Worm (Caenorhabditis elegans) whole organism, young adult: Measurements from ENCODE around the gene math-34.

Source experiments
- C17E4.6 ChIP-seq: fragments of 200-800 bp; sonication (Bioruptor generic); IDR thresholded peaks from 2 replicates; pipeline ENCODE4 v1.3.6; 2022; ENCODE audit warnings: missing genetic modification reagents, missing genetic modification characterization, missing compliant biosample characterization
- Y67H2A.10 ChIP-seq: fragments of 200-800 bp; sonication (Bioruptor generic); conservative IDR thresholded peaks from 2 replicates; pipeline ENCODE4 v1.3.6; 2022; ENCODE audit warnings: missing genetic modification reagents, missing genetic modification characterization, missing compliant biosample characterization
- lin-26 ChIP-seq: fragments of 200-800 bp; sonication (Bioruptor generic); IDR thresholded peaks from 2 replicates; pipeline ENCODE4 v1.3.6; 2022; ENCODE audit warnings: missing genetic modification reagents, missing genetic modification characterization, missing compliant biosample characterization
- ztf-3 ChIP-seq: fragments of 200-800 bp; sonication (Bioruptor generic); optimal IDR thresholded peaks from 2 replicates; lab custom pipeline; 2018; ENCODE audit warnings: mild to moderate bottlenecking, missing genetic modification characterization, missing compliant biosample characterization

DNA sequence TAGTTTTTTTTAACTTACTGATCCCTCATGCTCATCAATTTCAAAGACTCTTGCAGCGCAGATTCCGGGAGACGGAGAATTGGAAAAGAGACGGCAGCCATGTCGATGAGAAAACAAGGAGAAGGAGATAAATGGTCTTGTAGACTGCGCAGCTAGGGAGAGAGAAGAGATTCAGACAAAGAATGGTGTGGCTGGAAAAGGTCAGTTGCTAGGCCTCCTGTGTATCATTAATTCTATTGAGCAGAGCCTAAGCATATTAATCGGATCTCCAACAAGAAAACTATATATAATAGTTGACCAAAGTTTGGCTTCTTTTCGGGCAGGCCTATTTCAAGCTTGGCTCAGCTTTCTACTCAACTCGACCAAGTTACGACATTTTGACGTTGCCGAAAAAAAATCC lies 29.3 kb upstream of the math-34 start, which contains the start of gene fbxb-29:
- TF ChIP-seq lin-26 (GFP tag; lab: Robert Waterston, UW) (no peak), C17E4.6 (no peak), Y67H2A.10 (GFP tag; lab: Robert Waterston, UW) (no peak), ztf-3 (GFP tag; lab: Kevin White, UChicago) (no peak)
